Fruit fly (Drosophila melanogaster) whole organism, adult: ENCODE results near the gene CG13078.

Source experiments
- CG12768 ChIP-seq: fragments of 200-800 bp; sonication (Bioruptor generic); optimal IDR thresholded peaks from 2 replicates; lab custom pipeline; 2017; ENCODE audit warnings: missing biosample characterization, missing genetic modification characterization, mild to moderate bottlenecking, moderate library complexity, missing genetic modification reagents
- CG7045 ChIP-seq: fragments of 200-800 bp; sonication (Bioruptor generic); optimal IDR thresholded peaks from 2 replicates; lab custom pipeline; 2017; ENCODE audit warnings: missing biosample characterization, mild to moderate bottlenecking, missing genetic modification characterization
- Clk ChIP-seq: fragments of 200-800 bp; sonication (Bioruptor generic); optimal IDR thresholded peaks from 2 replicates; lab custom pipeline; 2017; ENCODE audit warnings: missing biosample characterization, missing genetic modification characterization
- kay ChIP-seq: fragments of 200-800 bp; sonication (Bioruptor generic); peaks from one replicate; lab custom pipeline; 2016; ENCODE audit warnings: missing biosample characterization, missing genetic modification characterization, borderline replicate concordance
- tj ChIP-seq: fragments of 200-800 bp; sonication (Bioruptor generic); optimal IDR thresholded peaks from 3 replicates; lab custom pipeline; 2017; ENCODE audit warnings: missing biosample characterization, mild to moderate bottlenecking, missing genetic modification characterization, moderate library complexity

- no peak for TF ChIP-seq CG7045 (GFP tag; lab: Kevin White, UChicago)
- no peak for TF ChIP-seq tj (GFP tag; lab: Kevin White, UChicago)
- no peak for TF ChIP-seq Clk (GFP tag; lab: Kevin White, UChicago)
- no peak for TF ChIP-seq CG12768 (GFP tag; lab: Kevin White, UChicago)
- TF ChIP-seq kay (GFP tag; lab: Kevin White, UChicago), result no peak
These were observed 28.5 kb upstream of the CG13078 start, which contains the start of gene CG31697 for dm6 chr2L:19535234-19535633.
